Worm (Caenorhabditis elegans) whole organism, L1 larva: Measurements from ENCODE around the gene mvb-12.

Source experiments
- ama-1 ChIP-seq: fragments of 150-350 bp; optimal IDR thresholded peaks from 2 replicates; lab custom pipeline; 2014
- ceh-8 ChIP-seq: fragments of 200-800 bp; sonication (Bioruptor generic); optimal IDR thresholded peaks from 2 replicates; lab custom pipeline; 2018; ENCODE audit warnings: mild to moderate bottlenecking, missing genetic modification characterization, moderate library complexity, missing compliant biosample characterization
- elt-3 ChIP-seq, 6 experiments: fragments of 150-350 bp in 1 of 6; sonication (generic microtip); optimal IDR thresholded peaks; 2 replicates each; lab custom pipeline; 2017 to 2018; ENCODE audit warnings: missing biosample characterization in 6 of 6, missing genetic modification characterization in 6 of 6, inconsistent platforms in 1 of 6
- hpl-2 ChIP-seq: fragments of 150-350 bp; optimal IDR thresholded peaks from 2 replicates; lab custom pipeline; 2014; ENCODE audit warnings: missing biosample characterization, missing genetic modification reagents, missing genetic modification characterization
- lsy-2 ChIP-seq, 2 experiments: fragments of 150-350 bp; optimal IDR thresholded peaks; 2 replicates each; lab custom pipeline; 2014; ENCODE audit warnings: missing biosample characterization in 2 of 2, missing genetic modification characterization in 2 of 2
- nhr-12 ChIP-seq: sonication (generic microtip); optimal IDR thresholded peaks from 2 replicates; lab custom pipeline; 2017; ENCODE audit warnings: missing biosample characterization, missing genetic modification characterization
- rnt-1 ChIP-seq: sonication (generic microtip); optimal IDR thresholded peaks from 2 replicates; lab custom pipeline; 2016; ENCODE audit warnings: mild to moderate bottlenecking, missing genetic modification characterization, moderate library complexity, missing compliant biosample characterization
- snpc-4 ChIP-seq: fragments of 150-350 bp; optimal IDR thresholded peaks from 2 replicates; lab custom pipeline; 2014; ENCODE audit warnings: missing biosample characterization, missing genetic modification characterization
- sox-4 ChIP-seq: sonication (generic microtip); optimal IDR thresholded peaks from 2 replicates; lab custom pipeline; 2016; ENCODE audit warnings: missing genetic modification characterization, missing compliant biosample characterization
- unc-98 ChIP-seq: fragments of 200-800 bp; sonication (Bioruptor generic); IDR thresholded peaks from 2 replicates; pipeline ENCODE4 v1.3.6; 2022; ENCODE audit warnings: missing genetic modification characterization, missing compliant biosample characterization
- ztf-11 ChIP-seq, 2 experiments: sonication (generic microtip); optimal IDR thresholded peaks; 2 replicates each; lab custom pipeline; 2016 to 2017; ENCODE audit warnings: missing genetic modification characterization in 2 of 2, missing biosample characterization in 1 of 2, missing compliant biosample characterization in 1 of 2
- ztf-4 ChIP-seq: fragments of 150-350 bp; optimal IDR thresholded peaks from 2 replicates; lab custom pipeline; 2014; ENCODE audit warnings: missing biosample characterization, missing genetic modification characterization

DNA sequence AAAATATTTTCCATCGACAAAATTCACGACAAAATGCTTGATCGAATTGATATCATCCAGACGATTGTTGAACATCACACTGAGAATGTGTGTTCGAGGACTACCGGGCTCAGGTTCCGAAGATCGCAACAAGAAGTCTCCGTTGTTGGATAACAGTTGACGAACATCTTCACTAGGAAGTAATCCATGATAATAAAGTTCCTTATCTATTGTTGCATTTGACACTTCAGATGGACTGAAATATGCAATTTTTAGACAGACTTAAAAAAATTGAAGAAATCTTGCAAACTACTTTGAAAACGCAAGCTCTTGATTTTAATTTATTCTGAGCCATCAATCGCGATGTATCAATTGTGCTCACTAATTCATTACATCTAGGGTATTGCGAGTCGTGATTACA lies 46.9 kb downstream of the mvb-12 start:
- TF ChIP-seq ama-1 (lab: Kevin White, UChicago): no peak
- TF ChIP-seq unc-98: no peak
- no peak for TF ChIP-seq ztf-11 (tag; optimal IDR thresholded peaks at IDR 0.05; lab: Kevin White, UChicago)
- TF ChIP-seq lsy-2 (tag; optimal IDR thresholded peaks at IDR 0.05; lab: Kevin White, UChicago): no peak
- TF ChIP-seq sox-4 (tag; lab: Kevin White, UChicago): no peak
- no peak for TF ChIP-seq nhr-12 (tag; lab: Kevin White, UChicago)
- TF ChIP-seq ztf-4: no peak
- TF ChIP-seq hpl-2 (GFP tag; lab: Kevin White, UChicago): no peak
- TF ChIP-seq ceh-8: no peak
- TF ChIP-seq elt-3 (tag; optimal IDR thresholded peaks at IDR 0.05; lab: Kevin White, UChicago): no peak
- no peak for TF ChIP-seq snpc-4 (tag; lab: Kevin White, UChicago)
- no peak for TF ChIP-seq rnt-1 (tag; lab: Kevin White, UChicago)
